Worm (Caenorhabditis elegans) whole organism, L4 larva: ENCODE measurements around the gene sto-6.

Experiments
- dmd-6 ChIP-seq: fragments of 200-800 bp; sonication (Bioruptor generic); IDR thresholded peaks from 2 replicates; pipeline ENCODE4 v1.3.6; 2022; ENCODE audit warnings: missing genetic modification reagents, missing genetic modification characterization, missing compliant biosample characterization
- dpl-1 ChIP-seq: fragments of 150-350 bp; optimal IDR thresholded peaks from 2 replicates; lab custom pipeline; 2014; ENCODE audit warnings: missing biosample characterization, missing genetic modification reagents, missing genetic modification characterization
- egl-43 ChIP-seq: fragments of 200-800 bp; sonication (Bioruptor generic); IDR thresholded peaks from 2 replicates; pipeline ENCODE4 v1.3.6; 2022; ENCODE audit warnings: missing genetic modification reagents, missing genetic modification characterization, missing compliant biosample characterization
- mdl-1 ChIP-seq, 2 experiments: fragments of 150-350 bp in 1 of 2; sonication (generic microtip) in 1 of 2; optimal IDR thresholded peaks; 2 replicates each; lab custom pipeline; 2014 to 2017; ENCODE audit warnings: missing biosample characterization in 2 of 2, missing genetic modification characterization in 2 of 2
- mxl-3 ChIP-seq: fragments of 200-800 bp; sonication (Bioruptor generic); optimal IDR thresholded peaks from 2 replicates; lab custom pipeline; 2018; ENCODE audit warnings: mild to moderate bottlenecking, missing genetic modification characterization, missing compliant biosample characterization
- nhr-25 ChIP-seq: sonication (generic microtip); optimal IDR thresholded peaks from 2 replicates; lab custom pipeline; 2017; ENCODE audit warnings: missing genetic modification characterization, mild to moderate bottlenecking, missing compliant biosample characterization, antibody characterized with exemption, moderate library complexity, borderline replicate concordance; ENCODE audit not compliant: insufficient read depth
- nhr-76 ChIP-seq: fragments of 150-350 bp; optimal IDR thresholded peaks from 2 replicates; lab custom pipeline; 2014; ENCODE audit warnings: missing biosample characterization, missing genetic modification characterization
- nhr-77 ChIP-seq: fragments of 150-350 bp; optimal IDR thresholded peaks from 2 replicates; lab custom pipeline; 2014; ENCODE audit warnings: missing biosample characterization, missing genetic modification characterization
- unc-130 ChIP-seq: sonication (generic microtip); optimal IDR thresholded peaks from 2 replicates; lab custom pipeline; 2016; ENCODE audit warnings: missing genetic modification reagents, missing genetic modification characterization, missing compliant biosample characterization
- zag-1 ChIP-seq: fragments of 150-350 bp; optimal IDR thresholded peaks from 2 replicates; lab custom pipeline; 2014; ENCODE audit warnings: missing biosample characterization, missing genetic modification characterization

ce11 chrX:11650751-11651150, 18.5 kb downstream of the sto-6 start, which contains the start of gene cutl-11:
- no peak for TF ChIP-seq nhr-77 (tag; lab: Kevin White, UChicago)
- TF ChIP-seq dpl-1 (GFP tag; lab: Kevin White, UChicago): no peak
- TF ChIP-seq zag-1 (tag; lab: Kevin White, UChicago): no peak
- no peak for TF ChIP-seq egl-43 (GFP tag; lab: Robert Waterston, UW)
- TF ChIP-seq mxl-3 (GFP tag; lab: Kevin White, UChicago): no peak
- no peak for TF ChIP-seq unc-130 (GFP tag; lab: Kevin White, UChicago)
- no peak for TF ChIP-seq dmd-6 (GFP tag; lab: Robert Waterston, UW)
- TF ChIP-seq nhr-76: no peak
- TF ChIP-seq nhr-25 (tag; lab: Kevin White, UChicago): no peak
- TF ChIP-seq mdl-1 (tag; optimal IDR thresholded peaks at IDR 0.05; lab: Kevin White, UChicago): no peak
